Fruit fly (Drosophila melanogaster) whole organism, embryonic: ENCODE measurements around the gene Dfd.

Experiments used
- BEAF-32 ChIP-seq: fragments of 200-800 bp; sonication (Bioruptor generic); optimal IDR thresholded peaks from 3 replicates; lab custom pipeline; 2017; ENCODE audit warnings: missing biosample characterization, missing genetic modification characterization, mild to moderate bottlenecking, moderate library complexity, missing genetic modification reagents
- CG10209 ChIP-seq: fragments of 200-800 bp; sonication (Bioruptor generic); optimal IDR thresholded peaks from 3 replicates; lab custom pipeline; 2017; ENCODE audit warnings: missing biosample characterization, mild to moderate bottlenecking, missing genetic modification characterization, missing genetic modification reagents
- CG10462 ChIP-seq: fragments of 200-800 bp; sonication (Bioruptor generic); optimal IDR thresholded peaks from 2 replicates; lab custom pipeline; 2016; ENCODE audit warnings: missing biosample characterization, missing genetic modification characterization
- CG11247 ChIP-seq: fragments of 200-800 bp; sonication (Bioruptor generic); IDR thresholded peaks from 2 replicates; pipeline ENCODE4 v1.3.6; 2022; ENCODE audit warnings: missing biosample characterization, missing genetic modification characterization
- CG12744 ChIP-seq: fragments of 200-800 bp; sonication (Bioruptor generic); optimal IDR thresholded peaks from 2 replicates; lab custom pipeline; 2016; ENCODE audit warnings: missing biosample characterization, missing genetic modification characterization
- CG13296 ChIP-seq: fragments of 200-800 bp; sonication (Bioruptor generic); optimal IDR thresholded peaks from 3 replicates; lab custom pipeline; 2018; ENCODE audit warnings: missing biosample characterization, mild to moderate bottlenecking, missing genetic modification characterization
- CG13894 ChIP-seq: fragments of 200-800 bp; sonication (Bioruptor generic); optimal IDR thresholded peaks from 3 replicates; lab custom pipeline; 2018; ENCODE audit warnings: missing biosample characterization, mild to moderate bottlenecking, missing genetic modification characterization, moderate library complexity
- CG14441 ChIP-seq: fragments of 200-800 bp; sonication (Bioruptor generic); IDR thresholded peaks from 2 replicates; pipeline ENCODE4 v1.3.6; 2022; ENCODE audit warnings: missing biosample characterization, missing genetic modification characterization
- CG15269 ChIP-seq: fragments of 200-800 bp; sonication (Bioruptor generic); optimal IDR thresholded peaks from 2 replicates; lab custom pipeline; 2018; ENCODE audit warnings: missing biosample characterization, mild to moderate bottlenecking, missing genetic modification characterization, moderate library complexity
- CG1529 ChIP-seq: fragments of 200-800 bp; sonication (Bioruptor generic); optimal IDR thresholded peaks from 3 replicates; lab custom pipeline; 2018; ENCODE audit warnings: missing biosample characterization, missing genetic modification characterization
- CG15514 ChIP-seq: fragments of 200-800 bp; sonication (Bioruptor generic); optimal IDR thresholded peaks from 3 replicates; lab custom pipeline; 2017; ENCODE audit warnings: missing biosample characterization, missing genetic modification characterization, mild to moderate bottlenecking, moderate library complexity, missing genetic modification reagents
- CG1647 ChIP-seq: fragments of 200-800 bp; sonication (Bioruptor generic); optimal IDR thresholded peaks from 3 replicates; lab custom pipeline; 2016; ENCODE audit warnings: missing biosample characterization, missing genetic modification characterization
- CG17361 ChIP-seq: fragments of 200-800 bp; sonication (Bioruptor generic); IDR thresholded peaks from 3 replicates; pipeline ENCODE4 v1.3.6; 2022; ENCODE audit warnings: missing biosample characterization, missing genetic modification characterization
- CG17802 ChIP-seq: fragments of 200-800 bp; sonication (Bioruptor generic); optimal IDR thresholded peaks from 2 replicates; lab custom pipeline; 2018; ENCODE audit warnings: missing biosample characterization, mild to moderate bottlenecking, missing genetic modification characterization, moderate library complexity
- CG17829 ChIP-seq: fragments of 200-800 bp; optimal IDR thresholded peaks from 2 replicates; lab custom pipeline; 2019; ENCODE audit warnings: missing biosample characterization, mild to moderate bottlenecking, missing genetic modification characterization, moderate library complexity
- CG2116 ChIP-seq: fragments of 200-800 bp; sonication (Bioruptor generic); optimal IDR thresholded peaks from 3 replicates; lab custom pipeline; 2018; ENCODE audit warnings: missing biosample characterization, mild to moderate bottlenecking, missing genetic modification characterization
- CG2889 ChIP-seq: fragments of 200-800 bp; sonication (Bioruptor generic); IDR thresholded peaks from 3 replicates; pipeline ENCODE4 v1.3.6; 2022; ENCODE audit warnings: missing biosample characterization, missing genetic modification characterization
- CG31441 ChIP-seq: fragments of 200-800 bp; sonication (Bioruptor generic); IDR thresholded peaks from 2 replicates; pipeline ENCODE4 v1.3.6; 2022; ENCODE audit warnings: missing biosample characterization, missing genetic modification characterization
- CG32532 ChIP-seq: fragments of 200-800 bp; sonication (Bioruptor generic); IDR thresholded peaks from 2 replicates; pipeline ENCODE4 v1.3.6; 2022; ENCODE audit warnings: missing biosample characterization, missing genetic modification characterization
- CG4730 ChIP-seq: fragments of 200-800 bp; sonication (Bioruptor generic); IDR thresholded peaks from 2 replicates; pipeline ENCODE4 v1.3.6; 2022; ENCODE audit warnings: missing biosample characterization, missing genetic modification characterization
- CG6175 ChIP-seq: fragments of 200-800 bp; sonication (Bioruptor generic); IDR thresholded peaks from 3 replicates; pipeline ENCODE4 v1.3.6; 2022; ENCODE audit warnings: missing biosample characterization, missing genetic modification characterization
- CG7839 ChIP-seq: fragments of 200-800 bp; sonication (Bioruptor generic); optimal IDR thresholded peaks from 3 replicates; lab custom pipeline; 2018; ENCODE audit warnings: missing biosample characterization, mild to moderate bottlenecking, missing genetic modification characterization, moderate library complexity
- CG8765 ChIP-seq: fragments of 200-800 bp; sonication (Bioruptor generic); IDR thresholded peaks from 2 replicates; pipeline ENCODE4 v1.3.6; 2022; ENCODE audit warnings: missing biosample characterization, missing genetic modification characterization
- CG9932 ChIP-seq: fragments of 200-800 bp; sonication (Bioruptor generic); IDR thresholded peaks from 2 replicates; pipeline ENCODE4 v1.3.6; 2022; ENCODE audit warnings: missing biosample characterization, missing genetic modification characterization
- CHES-1-like ChIP-seq: fragments of 200-800 bp; sonication (Bioruptor generic); optimal IDR thresholded peaks from 2 replicates; lab custom pipeline; 2016; ENCODE audit warnings: missing biosample characterization, missing genetic modification characterization
- Doc3 ChIP-seq: fragments of 200-800 bp; sonication (Bioruptor generic); IDR thresholded peaks from 3 replicates; pipeline ENCODE4 v1.3.6; 2022; ENCODE audit warnings: missing biosample characterization, missing genetic modification characterization; ENCODE audit not compliant: partially characterized antibody
- Gsc ChIP-seq: fragments of 200-800 bp; sonication (Bioruptor generic); IDR thresholded peaks from 2 replicates; pipeline ENCODE4 v1.3.6; 2022; ENCODE audit warnings: missing biosample characterization, missing genetic modification characterization
- HmgZ ChIP-seq: fragments of 200-800 bp; sonication (Bioruptor generic); optimal IDR thresholded peaks from 2 replicates; lab custom pipeline; 2018; ENCODE audit warnings: missing biosample characterization, mild to moderate bottlenecking, missing genetic modification characterization
- Jarid2 ChIP-seq: fragments of 200-800 bp; sonication (Bioruptor generic); optimal IDR thresholded peaks from 3 replicates; lab custom pipeline; 2017; ENCODE audit warnings: mild to moderate bottlenecking, missing biosample characterization, missing genetic modification reagents, missing genetic modification characterization
- NK7.1 ChIP-seq: fragments of 200-800 bp; sonication (Bioruptor generic); optimal IDR thresholded peaks from 3 replicates; lab custom pipeline; 2016; ENCODE audit warnings: missing biosample characterization, missing genetic modification characterization
- Poxn ChIP-seq: fragments of 200-800 bp; sonication (Bioruptor generic); IDR thresholded peaks from 2 replicates; pipeline ENCODE4 v1.3.6; 2022; ENCODE audit warnings: missing biosample characterization, missing genetic modification characterization
- Sry-δ ChIP-seq: fragments of 200-800 bp; sonication (Bioruptor generic); optimal IDR thresholded peaks from 2 replicates; lab custom pipeline; 2016; ENCODE audit warnings: missing biosample characterization, missing genetic modification characterization
- ap ChIP-seq: fragments of 200-800 bp; sonication (Bioruptor generic); IDR thresholded peaks from 2 replicates; pipeline ENCODE4 v1.3.6; 2022; ENCODE audit warnings: missing biosample characterization, missing genetic modification characterization
- ase ChIP-seq: fragments of 200-800 bp; sonication (Bioruptor generic); IDR thresholded peaks from 3 replicates; pipeline ENCODE4 v1.3.6; 2022; ENCODE audit warnings: missing biosample characterization, missing genetic modification characterization
- bsh ChIP-seq, 2 experiments: fragments of 200-800 bp; sonication (Bioruptor generic); optimal IDR thresholded peaks; 2 replicates each; lab custom pipeline; 2017 to 2018; ENCODE audit warnings: mild to moderate bottlenecking in 2 of 2, missing biosample characterization in 2 of 2, missing genetic modification characterization in 2 of 2, moderate library complexity in 1 of 2
- eve ChIP-seq, 2 experiments: fragments of >200 bp; optimal IDR thresholded peaks; 2 replicates each; lab custom pipeline; 2017; ENCODE audit warnings: missing biosample characterization in 2 of 2, missing genetic modification characterization in 2 of 2
- eyg ChIP-seq: fragments of 200-800 bp; sonication (Bioruptor generic); optimal IDR thresholded peaks from 3 replicates; lab custom pipeline; 2016; ENCODE audit warnings: missing biosample characterization, missing genetic modification characterization
- fd3F ChIP-seq: fragments of 200-800 bp; sonication (Bioruptor generic); optimal IDR thresholded peaks from 2 replicates; lab custom pipeline; 2018; ENCODE audit warnings: missing biosample characterization, mild to moderate bottlenecking, missing genetic modification characterization, moderate library complexity
- her ChIP-seq: fragments of 200-800 bp; sonication (Bioruptor generic); optimal IDR thresholded peaks from 2 replicates; lab custom pipeline; 2016; ENCODE audit warnings: missing biosample characterization, missing genetic modification characterization
- knrl ChIP-seq: fragments of 200-800 bp; sonication (Bioruptor generic); IDR thresholded peaks from 3 replicates; pipeline ENCODE4 v1.3.6; 2022; ENCODE audit warnings: missing biosample characterization, missing genetic modification characterization; ENCODE audit not compliant: partially characterized antibody
- lov ChIP-seq, 2 experiments: fragments of 200-800 bp in 1 of 2; fragments of >200 bp in 1 of 2; sonication (Bioruptor generic) in 1 of 2; IDR thresholded peaks in 1 of 2; optimal IDR thresholded peaks in 1 of 2; 2 replicates in 1 of 2; 3 replicates in 1 of 2; pipeline versions ENCODE4 v1.3.6 to Lab custom; 2017 to 2022; ENCODE audit warnings: missing biosample characterization in 1 of 2, missing genetic modification characterization in 1 of 2
- org-1 ChIP-seq: fragments of 200-800 bp; sonication (Bioruptor generic); optimal IDR thresholded peaks from 2 replicates; lab custom pipeline; 2017; ENCODE audit warnings: missing biosample characterization, missing genetic modification characterization
- phol ChIP-seq: fragments of 200-800 bp; sonication (Bioruptor generic); optimal IDR thresholded peaks from 3 replicates; lab custom pipeline; 2018; ENCODE audit warnings: missing biosample characterization, mild to moderate bottlenecking, missing genetic modification characterization, moderate library complexity
- repo ChIP-seq: fragments of 200-800 bp; sonication (Bioruptor generic); optimal IDR thresholded peaks from 2 replicates; lab custom pipeline; 2016; ENCODE audit warnings: missing biosample characterization, missing genetic modification characterization
- sens ChIP-seq: fragments of 200-800 bp; sonication (Bioruptor generic); peaks from one replicate; lab custom pipeline; 2016; ENCODE audit warnings: missing biosample characterization, missing genetic modification characterization
- sna ChIP-seq: fragments of 200-800 bp; sonication (Bioruptor generic); IDR thresholded peaks from 2 replicates; pipeline ENCODE4 v1.3.6; 2022; ENCODE audit warnings: missing biosample characterization, missing genetic modification characterization; ENCODE audit not compliant: partially characterized antibody
- stwl ChIP-seq: fragments of 200-800 bp; sonication (Bioruptor generic); optimal IDR thresholded peaks from 3 replicates; lab custom pipeline; 2018; ENCODE audit warnings: missing biosample characterization, mild to moderate bottlenecking, missing genetic modification characterization, moderate library complexity
- unc-4 ChIP-seq: fragments of 200-800 bp; sonication (Bioruptor generic); IDR thresholded peaks from 2 replicates; pipeline ENCODE4 v1.3.6; 2022; ENCODE audit warnings: missing biosample characterization, missing genetic modification characterization; ENCODE audit not compliant: partially characterized antibody
- z ChIP-seq: fragments of 200-800 bp; sonication (Bioruptor generic); IDR thresholded peaks from 3 replicates; pipeline ENCODE4 v1.3.6; 2022; ENCODE audit warnings: missing biosample characterization, missing genetic modification characterization
- zen2 ChIP-seq: fragments of 200-800 bp; sonication (Bioruptor generic); IDR thresholded peaks from 3 replicates; pipeline ENCODE4 v1.3.6; 2022; ENCODE audit warnings: missing biosample characterization, missing genetic modification characterization; ENCODE audit not compliant: partially characterized antibody
- zfh2 ChIP-seq: fragments of 200-800 bp; sonication (Bioruptor generic); optimal IDR thresholded peaks from 2 replicates; lab custom pipeline; 2016; ENCODE audit warnings: missing biosample characterization, missing genetic modification characterization

The Dfd gene

DNA sequence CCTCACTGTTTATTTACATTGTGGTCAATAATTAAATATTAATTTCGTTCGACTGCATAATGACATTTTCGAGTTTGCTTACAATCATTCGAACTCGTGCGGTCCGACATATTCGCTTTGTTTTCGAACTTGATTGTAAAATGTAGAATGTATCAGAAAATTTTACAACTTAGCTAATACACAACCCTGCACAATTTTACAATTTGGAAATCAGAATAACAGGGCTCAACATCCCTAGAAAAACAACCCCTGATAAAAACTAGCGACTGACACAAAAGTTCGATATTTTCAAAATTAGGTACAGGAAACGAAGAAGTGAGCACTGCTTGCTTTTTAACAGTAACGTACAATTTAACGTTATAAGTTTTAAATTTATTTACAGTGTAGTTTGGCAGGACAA is 15.0 kb downstream of the Dfd start (continued):
- TF ChIP-seq CG15269 (no peak), fd3F (GFP tag; lab: Kevin White, UChicago) (no peak), repo (GFP tag; lab: Kevin White, UChicago) (no peak), sna (GFP tag; lab: Robert Waterston, UW) (no peak), phol (tag; lab: Kevin White, UChicago) (no peak), ap (GFP tag; lab: Robert Waterston, UW) (no peak), CHES-1-like (GFP tag; lab: Kevin White, UChicago) (no peak), CG1647 (GFP tag; lab: Kevin White, UChicago) (no peak), CG13296 (no peak), stwl (tag; lab: Kevin White, UChicago) (peak; percentile 92), CG32532 (GFP tag; lab: Robert Waterston, UW) (no peak), org-1 (no peak), CG31441 (GFP tag; lab: Robert Waterston, UW) (no peak), z (no peak), CG17802 (tag; lab: Kevin White, UChicago) (no peak), CG14441 (no peak), CG10462 (GFP tag; lab: Kevin White, UChicago) (no peak), NK7.1 (GFP tag; lab: Kevin White, UChicago) (no peak), CG15514 (no peak), CG7839 (tag; lab: Kevin White, UChicago) (no peak), zfh2 (no peak), Gsc (GFP tag; lab: Robert Waterston, UW) (no peak), CG11247 (no peak), CG4730 (GFP tag; lab: Robert Waterston, UW) (no peak), CG9932 (no peak), CG13894 (no peak), CG6175 (GFP tag; lab: Robert Waterston, UW) (no peak), unc-4 (GFP tag; lab: Robert Waterston, UW) (no peak), CG8765 (GFP tag; lab: Robert Waterston, UW) (no peak), BEAF-32 (peak; percentile 23), CG1529 (GFP tag; lab: Kevin White, UChicago) (no peak), CG17361 (GFP tag; lab: Robert Waterston, UW) (no peak), Sry-δ (GFP tag; lab: Kevin White, UChicago) (peak; percentile 34), CG17829 (tag; lab: Kevin White, UChicago) (peak; percentile 39), Poxn (GFP tag; lab: Robert Waterston, UW) (no peak), CG12744 (no peak), CG2116 (no peak), bsh (GFP tag; optimal IDR thresholded peaks at IDR 0.05; lab: Kevin White, UChicago) (no peak), sens (GFP tag; lab: Kevin White, UChicago) (peak; percentile 75), ase (no peak), zen2 (GFP tag; lab: Robert Waterston, UW) (no peak), eve (GFP tag; optimal IDR thresholded peaks at IDR 0.05; lab: Kevin White, UChicago) (no peak), CG10209 (GFP tag; lab: Kevin White, UChicago) (no peak), Doc3 (GFP tag; lab: Robert Waterston, UW) (no peak), knrl (GFP tag; lab: Robert Waterston, UW) (peak; percentile 49; the same call in 1 of the 3 replicates), eyg (GFP tag; lab: Kevin White, UChicago) (no peak), HmgZ (tag; lab: Kevin White, UChicago) (no peak), Jarid2 (peak; percentile 36), her (no peak), lov (optimal IDR thresholded peaks at IDR 0.05; lab: Kevin White, UChicago) (no peak), lov (GFP tag; IDR thresholded peaks at IDR 0.05; lab: Robert Waterston, UW) (no peak), CG2889 (GFP tag; lab: Robert Waterston, UW) (no peak)
